Worm (Caenorhabditis elegans) whole organism, early embryonic: ENCODE data around the gene fipr-27.

Source experiments
- ets-7 ChIP-seq: sonication (generic microtip); optimal IDR thresholded peaks from 2 replicates; lab custom pipeline; 2016; ENCODE audit warnings: missing genotype, missing genetic modification characterization, missing compliant biosample characterization
- hnd-1 ChIP-seq: sonication (generic microtip); optimal IDR thresholded peaks from 2 replicates; lab custom pipeline; 2016; ENCODE audit warnings: missing genetic modification characterization, missing compliant biosample characterization

- TF ChIP-seq ets-7 (tag; lab: Kevin White, UChicago) (no peak), hnd-1 (tag; lab: Kevin White, UChicago) (no peak)
Observed at ce11 chrIV:16601599-16601998, 29.1 kb upstream of the fipr-27 start.
